Worm (Caenorhabditis elegans) whole organism, dauer: Measurements from ENCODE around the gene apl-1.

Experiments used
- unc-62 ChIP-seq: sonication (generic microtip); optimal IDR thresholded peaks from 2 replicates; lab custom pipeline; 2017; ENCODE audit warnings: missing biosample characterization, missing genetic modification reagents, missing genetic modification characterization

Gene apl-1

DNA sequence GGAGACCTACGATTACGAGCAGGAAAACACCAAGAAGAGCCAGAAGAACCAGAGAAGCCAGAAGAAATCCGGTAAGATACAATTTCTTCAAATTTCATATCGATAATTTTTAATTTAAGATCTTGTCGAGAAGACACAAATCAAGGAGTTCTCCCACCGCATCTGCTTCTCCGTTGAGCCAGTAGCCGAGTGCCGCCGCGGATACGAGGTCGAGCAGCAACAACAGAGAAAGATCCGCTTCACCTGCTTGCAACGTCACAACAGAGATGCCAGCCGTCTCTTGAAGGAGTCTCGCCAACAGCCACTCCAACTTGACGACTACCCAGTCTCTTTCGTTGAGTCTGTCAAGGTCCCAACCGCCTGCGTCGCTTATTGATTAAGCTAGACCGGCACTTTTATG, 11.0 kb downstream of the apl-1 start:
- TF ChIP-seq unc-62 (GFP tag; lab: Kevin White, UChicago) = no peak

- no peak for TF ChIP-seq unc-62 (GFP tag; lab: Kevin White, UChicago)
Measured at ce11 chrX:5103422-5103821, 13.2 kb downstream of the apl-1 start.

- no peak for TF ChIP-seq unc-62 (GFP tag; lab: Kevin White, UChicago)
Measured at ce11 chrX:5102338-5102737, 14.3 kb downstream of the apl-1 start.

- TF ChIP-seq unc-62 (GFP tag; lab: Kevin White, UChicago) = no peak
Measured at ce11 chrX:5100738-5101379, 15.8 kb downstream of the apl-1 start, which contains the start of gene vit-2. Gene vit-2, plus strand, starts transcription at chrX:5101042.

DNA sequence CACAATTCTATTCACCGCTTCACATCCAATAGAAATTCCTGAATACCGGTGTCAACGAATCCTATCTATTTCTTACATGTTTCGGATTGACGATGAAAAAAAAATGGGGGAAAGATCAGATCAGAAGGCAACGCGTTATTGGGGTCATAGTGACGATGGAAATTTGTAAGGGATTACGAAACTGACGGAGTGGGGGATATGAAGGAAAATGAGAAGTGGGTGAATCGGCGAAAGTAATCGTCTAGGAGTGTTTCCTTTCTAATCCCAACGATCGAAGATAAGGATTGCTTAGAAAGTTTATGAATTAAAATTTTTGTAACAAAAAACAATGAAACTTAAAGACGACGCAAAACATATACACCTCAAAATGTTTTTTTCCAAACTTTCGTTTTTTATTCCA, 17.7 kb downstream of the apl-1 start:
- TF ChIP-seq unc-62 (GFP tag; lab: Kevin White, UChicago) = no peak

DNA sequence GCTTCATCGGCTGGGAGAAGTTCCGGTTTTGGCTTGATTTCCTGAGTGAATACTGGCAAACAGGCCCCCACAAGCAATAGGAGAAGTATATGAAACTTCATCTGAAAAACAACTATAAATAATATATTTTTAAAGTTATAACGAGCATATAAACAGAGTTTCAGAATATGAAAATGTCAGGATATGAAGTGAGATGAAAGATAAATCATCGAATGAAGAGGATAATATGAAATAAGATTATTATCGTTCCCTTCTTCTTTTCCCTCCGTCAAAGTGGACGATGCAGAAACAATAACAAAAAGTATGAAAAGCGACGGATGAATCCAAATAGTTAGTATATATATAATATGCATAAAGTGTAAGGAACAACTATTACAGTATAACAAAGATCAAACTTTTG, 19.7 kb downstream of the apl-1 start, which contains the start of gene acn-1:
Gene acn-1, minus strand, starts transcription at position 101 of the 400 bp plus-strand sequence.
- TF ChIP-seq unc-62 (GFP tag; lab: Kevin White, UChicago) = no peak

ce11 chrX:5093997-5094396, 22.7 kb downstream of the apl-1 start:
- no peak for TF ChIP-seq unc-62 (GFP tag; lab: Kevin White, UChicago)

DNA sequence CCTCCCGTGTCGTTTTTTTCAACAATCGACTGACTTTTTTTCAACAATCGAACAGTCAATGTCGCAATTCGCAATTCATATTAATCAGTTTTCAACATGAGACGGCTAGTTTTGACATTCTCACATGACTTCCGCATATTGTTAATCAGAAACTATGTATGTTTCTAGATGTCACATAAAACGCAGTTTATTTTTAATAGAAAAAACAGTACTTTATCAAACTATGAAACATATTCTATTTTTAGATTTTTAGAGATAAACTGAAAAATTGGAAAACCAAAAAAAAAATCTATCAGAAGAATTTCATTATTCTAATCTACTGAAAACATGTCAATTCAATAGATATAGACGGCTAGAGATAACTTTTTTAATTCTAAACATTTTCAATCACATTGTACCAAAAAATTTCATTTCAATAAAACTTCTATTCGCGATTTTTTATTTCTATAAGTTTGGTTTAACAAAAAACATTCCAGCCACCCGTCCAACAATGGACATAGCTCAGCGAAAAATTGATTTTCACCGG, 29.2 kb downstream of the apl-1 start, which contains the start of gene pnk-4:
Gene pnk-4, plus strand, starts transcription at position 476 of the 526 bp plus-strand sequence.
- TF ChIP-seq unc-62 (GFP tag; lab: Kevin White, UChicago) = no peak

- no peak for TF ChIP-seq unc-62 (GFP tag; lab: Kevin White, UChicago)
Measured at ce11 chrX:5086212-5086611, 30.5 kb downstream of the apl-1 start.

- no peak for TF ChIP-seq unc-62 (GFP tag; lab: Kevin White, UChicago)
Measured at ce11 chrX:5085465-5085864, 31.2 kb downstream of the apl-1 start.

DNA sequence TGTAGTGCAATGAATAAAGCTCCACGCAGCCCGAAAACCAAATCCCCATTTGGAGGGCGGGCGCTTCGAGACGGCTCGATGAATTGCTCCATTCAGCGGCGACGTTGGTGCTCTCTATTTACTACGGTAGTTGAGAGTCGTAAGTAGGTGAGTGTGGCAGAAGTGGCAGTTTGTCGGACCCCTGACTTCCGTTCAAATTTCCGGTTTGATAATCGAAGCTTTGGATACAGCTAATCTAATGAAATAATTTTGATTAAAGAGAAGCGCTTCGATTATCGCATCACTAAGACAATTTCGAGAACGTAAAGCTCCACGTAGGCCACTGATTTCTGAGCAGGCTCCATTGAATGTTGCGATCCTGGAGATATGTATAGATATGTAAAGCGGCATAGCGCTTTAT, 32.2 kb downstream of the apl-1 start, which contains the start of gene ets-5:
Gene ets-5, minus strand, starts transcription at position 32 of the 400 bp plus-strand sequence.
- no peak for TF ChIP-seq unc-62 (GFP tag; lab: Kevin White, UChicago)

ce11 chrX:5084080-5084479, 32.6 kb downstream of the apl-1 start:
- no peak for TF ChIP-seq unc-62 (GFP tag; lab: Kevin White, UChicago)

- no peak for TF ChIP-seq unc-62 (GFP tag; lab: Kevin White, UChicago)
Measured at ce11 chrX:5079297-5079696, 37.4 kb downstream of the apl-1 start.

ce11 chrX:5077696-5078343, 38.8 kb downstream of the apl-1 start, which contains the start of gene cal-5:
Gene cal-5, minus strand, starts transcription at chrX:5077961.
- TF ChIP-seq unc-62 (GFP tag; lab: Kevin White, UChicago) = no peak

- TF ChIP-seq unc-62 (GFP tag; lab: Kevin White, UChicago) = no peak
Measured at ce11 chrX:5075538-5075937, 41.1 kb downstream of the apl-1 start.

ce11 chrX:5073895-5074294, 42.8 kb downstream of the apl-1 start:
- no peak for TF ChIP-seq unc-62 (GFP tag; lab: Kevin White, UChicago)
